Fruit fly (Drosophila melanogaster): ENCODE measurements around the gene Set8.

The Set8 gene

DNA sequence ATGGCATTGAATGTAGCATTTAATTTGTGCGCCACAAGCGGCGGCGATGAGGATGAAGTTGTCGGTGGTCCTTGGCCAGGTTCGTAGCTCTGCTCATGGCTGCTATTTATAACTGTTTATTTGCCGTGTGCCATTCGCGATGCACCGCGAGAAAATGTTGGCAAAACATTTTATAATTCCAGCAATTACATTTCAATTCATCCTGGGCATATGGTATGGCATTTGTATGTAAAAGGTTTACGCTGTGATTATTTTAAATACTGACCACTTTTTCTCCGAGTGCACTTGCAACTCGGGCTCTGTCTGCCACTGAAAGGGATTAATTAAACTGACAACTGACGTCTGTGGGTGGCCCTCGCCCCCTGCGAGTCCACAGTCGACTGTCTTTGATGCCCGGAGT, 40.8 kb downstream of the Set8 start (continued):
- TF ChIP-seq HLHmδ (GFP tag; optimal IDR thresholded peaks at IDR 0.05): no peak
- no peak for TF ChIP-seq Atf6 (GFP tag; IDR thresholded peaks at IDR 0.05)
- TF ChIP-seq dmrt99B (tag; optimal IDR thresholded peaks at IDR 0.05): peak; percentile 44
- peak; percentile 32; the same call in 1 of the 2 replicates for TF ChIP-seq CG14667 (GFP tag; IDR thresholded peaks at IDR 0.05)
- no peak for TF ChIP-seq prd (optimal IDR thresholded peaks at IDR 0.05)
- TF ChIP-seq prd (GFP tag; IDR thresholded peaks at IDR 0.05): peak; percentile 71
- peak; percentile 8 for TF ChIP-seq CG15269 (tag; optimal IDR thresholded peaks at IDR 0.05)
- no peak for TF ChIP-seq CG6854 (GFP tag; optimal IDR thresholded peaks at IDR 0.05)
- TF ChIP-seq CG9727 (GFP tag; optimal IDR thresholded peaks at IDR 0.05): peak; percentile 36
- no peak for TF ChIP-seq CG2116 (GFP tag; optimal IDR thresholded peaks at IDR 0.05)
- TF ChIP-seq fd96Cb (tag; optimal IDR thresholded peaks at IDR 0.05): no peak
- TF ChIP-seq CG8281 (tag; optimal IDR thresholded peaks at IDR 0.05): no peak
- TF ChIP-seq CG17328 (GFP tag; IDR thresholded peaks at IDR 0.05): peak; percentile 35; the same call in 1 of the 2 replicates
- no peak for TF ChIP-seq btn (GFP tag; optimal IDR thresholded peaks at IDR 0.05)
- TF ChIP-seq CG11093 (GFP tag; IDR thresholded peaks at IDR 0.05): no peak
- no peak for TF ChIP-seq CTCF (GFP tag; optimal IDR thresholded peaks at IDR 0.05)
- no peak for TF ChIP-seq Spps (tag; optimal IDR thresholded peaks at IDR 0.05)
- TF ChIP-seq slbo (GFP tag; IDR thresholded peaks at IDR 0.05): peak; percentile 62
- TF ChIP-seq Hey (tag; optimal IDR thresholded peaks at IDR 0.05): no peak
- no peak for TF ChIP-seq CG4282 (GFP tag; optimal IDR thresholded peaks at IDR 0.05)
- TF ChIP-seq CG6654 (GFP tag; optimal IDR thresholded peaks at IDR 0.05): no peak
- TF ChIP-seq CG12104 (GFP tag; optimal IDR thresholded peaks at IDR 0.05): no peak
- peak; percentile 43 for TF ChIP-seq Hmr (GFP tag; optimal IDR thresholded peaks at IDR 0.05)
- peak; percentile 39 for TF ChIP-seq lilli (GFP tag; optimal IDR thresholded peaks at IDR 0.05)
- TF ChIP-seq H15 (GFP tag; IDR thresholded peaks at IDR 0.05): 0 out of 3 replicates have a peak, but pooled peaks have one; percentile 37
- no peak for TF ChIP-seq Chrac-16 (GFP tag; optimal IDR thresholded peaks at IDR 0.05)
- TF ChIP-seq croc (GFP tag; conservative IDR thresholded peaks at IDR 0.05): no peak
- TF ChIP-seq Neu2 (GFP tag; optimal IDR thresholded peaks at IDR 0.05; ENCODE audit: borderline replicate concordance): no peak
- no peak for TF ChIP-seq onecut (GFP tag; IDR thresholded peaks at IDR 0.05)
- no peak for TF ChIP-seq CG4617 (GFP tag; optimal IDR thresholded peaks at IDR 0.05; ENCODE audit: borderline replicate concordance)
- no peak for TF ChIP-seq pan (optimal IDR thresholded peaks at IDR 0.05)
- peak in 1 of 2 experiments; percentile 57 for TF ChIP-seq pan (GFP tag; optimal IDR thresholded peaks at IDR 0.05 in 1 of 2, IDR thresholded peaks at IDR 0.05 in 1 of 2)
- no peak for TF ChIP-seq Dfd (GFP tag; optimal IDR thresholded peaks at IDR 0.05)
- no peak for TF ChIP-seq CG17829 (tag; optimal IDR thresholded peaks at IDR 0.05)
- no peak for TF ChIP-seq Gsc (GFP tag; IDR thresholded peaks at IDR 0.05)
- no peak for TF ChIP-seq CG18011 (GFP tag; optimal IDR thresholded peaks at IDR 0.05)
- peak; percentile 2 for TF ChIP-seq nom (GFP tag; optimal IDR thresholded peaks at IDR 0.05)
- 0 out of 3 replicates have a peak, but pooled peaks have one; percentile 13 for TF ChIP-seq CG11695 (GFP tag; IDR thresholded peaks at IDR 0.05)
- TF ChIP-seq grn (GFP tag; optimal IDR thresholded peaks at IDR 0.05): no peak
- TF ChIP-seq CG15696 (tag; optimal IDR thresholded peaks at IDR 0.05): no peak
- TF ChIP-seq Xbp1 (GFP tag; optimal IDR thresholded peaks at IDR 0.05): peak; percentile 32
- no peak for TF ChIP-seq CG9817 (tag; optimal IDR thresholded peaks at IDR 0.05)
- peak; percentile 0 for TF ChIP-seq CG30431 (GFP tag; optimal IDR thresholded peaks at IDR 0.05)
- peak; percentile 9 for TF ChIP-seq mam (GFP tag; optimal IDR thresholded peaks at IDR 0.05)
- no peak for TF ChIP-seq HLH3B (GFP tag; IDR thresholded peaks at IDR 0.05)
- TF ChIP-seq grau (tag; optimal IDR thresholded peaks at IDR 0.05): peak; percentile 28
- TF ChIP-seq sob (GFP tag; IDR thresholded peaks at IDR 0.05): peak; percentile 49; the same call in 1 of the 2 replicates
- no peak for TF ChIP-seq emc (GFP tag; optimal IDR thresholded peaks at IDR 0.05)
- TF ChIP-seq Dref (GFP tag; IDR thresholded peaks at IDR 0.05): no peak
- no peak for TF ChIP-seq tio (GFP tag; optimal IDR thresholded peaks at IDR 0.05)
- TF ChIP-seq salm (tag; optimal IDR thresholded peaks at IDR 0.05): no peak
- no peak for TF ChIP-seq bowl (GFP tag; IDR thresholded peaks at IDR 0.05)
- TF ChIP-seq CG4404 (GFP tag; IDR thresholded peaks at IDR 0.05): no peak

Measured in whole organism, embryonic.